Fruit fly (Drosophila melanogaster) whole organism, larva: ENCODE measurements around the gene CG34447.

Experiments
- noc ChIP-seq: fragments of 200-800 bp; sonication (Bioruptor generic); optimal IDR thresholded peaks from 3 replicates; lab custom pipeline; 2019; ENCODE audit warnings: missing biosample characterization, mild to moderate bottlenecking, missing genetic modification characterization, moderate library complexity

CG34447 gene

DNA sequence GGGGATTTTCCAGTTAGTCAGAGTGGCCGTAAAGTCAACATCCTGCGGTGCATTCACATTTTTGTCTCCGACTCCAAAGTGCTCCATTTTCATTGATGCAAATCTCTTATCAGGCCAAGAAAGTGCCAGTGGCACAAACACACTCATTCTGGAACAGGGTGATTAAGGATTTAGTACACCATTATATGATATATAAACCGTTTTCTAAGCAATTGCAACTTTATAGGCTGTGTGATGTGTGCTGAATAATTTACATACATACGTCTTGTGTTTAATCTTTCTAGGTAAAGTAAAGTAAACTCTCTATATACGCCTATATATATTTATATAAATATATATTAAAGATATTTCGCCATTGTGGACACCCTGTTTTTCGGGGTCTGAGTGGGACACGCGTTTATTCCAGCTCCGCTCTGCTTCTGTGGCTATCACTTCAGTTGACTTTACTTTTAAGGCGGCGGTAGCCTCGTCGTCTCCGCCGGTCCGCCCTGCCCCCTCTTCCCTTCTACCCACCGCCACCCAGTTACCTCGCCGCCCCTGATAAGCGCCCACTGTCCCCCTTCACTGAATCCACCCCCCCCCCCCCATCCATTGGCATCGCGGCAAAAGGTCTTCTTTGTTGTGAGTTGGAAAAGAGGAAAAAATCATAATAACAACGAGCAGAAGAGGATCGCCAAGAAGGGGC lies 13.1 kb upstream of the CG34447 start:
- TF ChIP-seq noc (tag; lab: Kevin White, UChicago) = no peak

DNA sequence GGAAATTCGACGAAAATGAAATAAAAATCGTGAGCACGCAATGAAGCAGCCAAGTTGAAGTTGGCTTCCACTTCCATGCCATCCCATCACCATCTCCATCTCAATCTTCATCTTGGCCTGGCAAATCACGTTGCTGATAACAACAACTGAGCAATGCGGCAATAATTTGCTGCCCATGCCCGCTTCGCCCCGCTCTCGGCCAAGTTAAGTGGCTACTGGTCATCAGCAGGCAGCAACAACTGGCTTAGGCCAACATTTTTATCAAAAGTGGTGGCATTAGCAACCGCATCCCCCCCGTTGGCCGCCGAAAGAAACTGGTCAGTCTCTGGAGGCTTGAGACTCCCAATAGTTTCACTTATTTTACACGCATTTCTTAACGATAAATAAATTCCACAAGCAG lies 10.4 kb upstream of the CG34447 start:
- no peak for TF ChIP-seq noc (tag; lab: Kevin White, UChicago)

DNA sequence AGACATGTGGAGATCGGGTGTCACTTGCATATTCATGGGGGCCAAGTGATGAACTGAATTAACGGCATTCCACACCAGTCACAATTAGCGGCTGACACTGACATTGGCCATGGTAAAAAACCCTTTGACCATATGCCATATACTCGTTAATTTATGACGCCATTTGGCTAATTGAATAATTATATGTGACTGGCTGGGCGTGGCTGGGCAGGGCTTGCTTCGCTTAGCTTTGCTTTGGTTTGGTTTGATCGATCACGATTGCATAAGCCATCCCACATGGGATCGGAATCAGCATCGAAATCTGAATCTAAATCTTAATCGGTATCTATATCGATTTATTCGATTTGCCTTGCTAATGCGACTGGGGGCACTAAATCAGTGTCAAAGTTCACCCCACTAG lies 9.8 kb upstream of the CG34447 start:
- no peak for TF ChIP-seq noc (tag; lab: Kevin White, UChicago)

DNA sequence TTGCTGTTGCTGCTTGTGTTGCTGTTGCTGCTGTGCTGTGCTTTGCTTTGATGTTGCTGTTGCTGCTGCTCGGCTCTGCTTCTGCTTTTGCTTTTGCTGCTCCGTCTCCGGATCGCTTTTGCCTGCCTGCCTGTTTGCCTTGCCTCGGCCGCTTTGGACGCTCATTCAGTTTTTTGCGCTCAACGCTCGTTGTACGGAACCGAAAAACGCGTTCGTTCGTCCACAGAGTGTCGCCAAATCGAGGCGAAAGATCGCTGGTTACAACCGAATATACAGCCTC lies 8.3 kb upstream of the CG34447 start, which contains the start of gene dpp:
dpp (plus strand) TSS at position 164 of the 280 bp plus-strand sequence.
- TF ChIP-seq noc (tag; lab: Kevin White, UChicago) = no peak

DNA sequence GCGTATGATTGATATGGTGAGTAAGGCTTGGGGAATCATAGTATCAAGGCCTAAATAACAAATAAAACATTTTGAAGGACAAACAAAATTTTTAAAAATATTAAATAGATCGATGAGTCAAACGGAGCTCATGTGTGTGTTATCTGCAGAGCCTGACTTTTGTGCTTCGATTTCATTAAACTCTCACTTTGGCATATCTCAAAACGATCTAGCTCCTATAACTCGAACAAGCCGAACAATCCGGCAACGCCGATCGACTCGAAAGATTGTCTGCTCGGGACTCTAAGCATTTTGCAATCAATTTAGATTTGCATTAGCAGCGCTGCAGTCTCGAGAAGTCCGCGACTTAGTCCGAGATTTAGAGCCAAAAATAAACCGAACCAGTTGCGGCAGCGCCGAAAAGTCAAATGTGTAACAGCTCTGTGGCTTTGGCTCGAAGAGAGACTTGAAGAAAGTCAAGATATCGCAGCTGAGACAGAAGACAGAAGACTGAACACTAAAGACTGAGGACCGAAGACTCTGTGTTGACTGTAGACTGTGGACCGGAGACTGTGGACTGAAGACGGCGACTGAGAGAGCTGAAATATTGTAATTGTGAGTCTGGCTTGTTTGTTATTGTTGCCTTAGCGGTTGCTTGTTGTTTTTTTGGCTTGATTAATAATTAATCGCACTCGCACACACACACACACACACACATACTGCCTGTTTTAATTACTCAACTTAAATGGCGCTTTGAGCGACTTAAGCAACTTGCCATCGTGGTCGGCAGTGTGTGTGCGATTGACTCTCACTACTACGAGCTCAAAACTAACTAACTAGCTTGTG lies 7.8 kb upstream of the CG34447 start:
- no peak for TF ChIP-seq noc (tag; lab: Kevin White, UChicago)

DNA sequence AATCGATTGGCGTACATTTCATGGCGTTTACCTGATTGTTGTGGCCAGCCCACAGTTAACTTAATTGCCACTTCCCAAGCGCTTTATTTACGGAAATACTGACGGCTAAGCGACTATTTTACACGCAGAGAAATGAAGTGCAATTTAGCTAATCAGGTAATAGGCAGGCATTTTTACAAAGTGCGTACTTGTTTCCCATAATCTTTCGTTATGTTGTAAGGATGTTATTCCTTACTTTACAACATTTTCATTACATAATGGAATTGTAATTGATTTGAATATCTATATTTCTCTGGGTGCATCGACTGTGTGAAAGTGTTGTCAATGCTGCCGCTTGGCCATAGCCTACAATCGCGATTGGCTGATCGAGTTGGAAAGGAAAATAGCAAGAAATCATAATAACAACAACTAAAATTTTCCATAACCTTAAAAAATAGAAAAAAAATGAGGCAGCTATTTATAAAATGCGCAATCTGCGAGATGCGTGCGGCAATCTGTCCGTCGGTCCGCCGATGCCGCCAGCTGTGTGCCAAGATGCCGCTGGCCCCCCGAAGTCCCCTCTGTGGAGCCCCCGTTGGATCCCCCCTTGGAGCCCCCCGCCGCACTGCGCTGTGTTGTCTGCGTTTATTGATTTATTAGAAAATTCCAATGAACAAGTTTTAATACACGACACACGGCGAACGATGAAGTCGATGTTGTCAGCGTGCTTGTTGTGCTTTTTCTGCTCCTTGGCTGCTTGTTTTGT lies 6.8 kb upstream of the CG34447 start:
- no peak for TF ChIP-seq noc (tag; lab: Kevin White, UChicago)

DNA sequence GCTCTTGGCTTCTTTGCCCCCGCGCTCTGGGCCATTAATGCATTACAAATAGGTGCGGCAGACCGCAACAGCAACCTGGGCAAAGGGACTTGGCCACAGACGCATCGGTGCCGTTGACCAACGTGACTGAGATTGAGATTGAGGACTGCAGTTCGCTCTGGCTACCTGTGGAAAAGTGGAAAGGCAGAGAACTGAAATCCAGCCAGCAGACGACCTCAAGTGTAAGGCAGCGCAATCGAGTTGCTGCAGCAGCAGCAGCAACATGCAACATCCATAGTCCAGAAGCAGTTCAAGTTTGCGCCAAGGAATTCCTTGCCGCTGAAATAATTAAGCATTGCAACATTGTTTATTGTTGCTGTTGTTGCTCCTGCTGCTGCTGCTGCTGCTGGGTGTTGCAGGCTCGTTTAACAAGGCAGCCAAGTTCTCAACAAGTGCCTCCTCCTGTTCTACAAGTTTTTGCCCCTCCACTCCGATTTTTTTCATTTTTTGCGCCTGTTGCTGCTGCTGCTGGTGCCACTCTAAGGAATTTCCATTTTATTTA lies 5.9 kb upstream of the CG34447 start:
- TF ChIP-seq noc (tag; lab: Kevin White, UChicago) = no peak

DNA sequence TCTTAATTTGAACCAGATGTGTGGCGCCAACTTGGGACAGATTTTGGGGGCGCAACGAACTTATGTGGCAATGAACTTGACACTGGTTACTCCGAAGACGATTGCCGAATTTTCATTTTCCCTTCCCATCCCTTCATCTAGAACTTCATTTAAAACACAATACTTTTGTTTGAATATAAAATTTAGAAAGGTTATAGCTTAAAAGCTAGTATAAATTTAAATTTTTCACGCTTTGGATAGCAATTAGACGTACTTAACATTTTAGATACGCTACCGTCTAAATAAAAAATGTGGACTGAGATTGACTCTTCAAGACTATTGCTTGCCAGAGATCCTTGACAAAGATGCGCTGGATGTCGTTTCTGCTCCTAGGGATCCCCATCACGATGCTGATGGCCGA lies 4.7 kb upstream of the CG34447 start, which contains the start of gene CG44139:
CG44139 (plus strand) TSS at position 301 of the 400 bp plus-strand sequence.
- TF ChIP-seq noc (tag; lab: Kevin White, UChicago) = no peak

DNA sequence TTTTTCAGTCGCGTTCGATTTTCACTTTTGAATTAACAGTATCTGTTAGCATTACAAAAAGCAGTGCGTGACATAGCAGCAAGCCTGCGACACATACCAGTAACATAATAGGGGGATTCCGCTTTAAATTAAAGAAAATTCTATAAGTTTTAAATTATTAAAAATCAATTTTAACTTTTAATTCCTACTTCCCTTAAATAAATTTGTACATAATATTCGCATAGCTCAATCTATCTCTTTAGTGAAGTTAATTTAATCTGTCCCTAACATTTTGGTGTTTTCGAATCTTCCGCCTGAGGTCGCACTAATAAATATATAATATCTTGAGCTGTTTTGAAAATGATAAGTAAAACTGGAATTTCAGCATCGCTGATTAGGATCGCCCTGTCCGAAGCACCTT lies 677 bp upstream of the CG34447 start, which contains the start of gene CG9886:
CG9886 (plus strand) TSS at position 341 of the 400 bp plus-strand sequence.
- TF ChIP-seq noc (tag; lab: Kevin White, UChicago) = no peak

DNA sequence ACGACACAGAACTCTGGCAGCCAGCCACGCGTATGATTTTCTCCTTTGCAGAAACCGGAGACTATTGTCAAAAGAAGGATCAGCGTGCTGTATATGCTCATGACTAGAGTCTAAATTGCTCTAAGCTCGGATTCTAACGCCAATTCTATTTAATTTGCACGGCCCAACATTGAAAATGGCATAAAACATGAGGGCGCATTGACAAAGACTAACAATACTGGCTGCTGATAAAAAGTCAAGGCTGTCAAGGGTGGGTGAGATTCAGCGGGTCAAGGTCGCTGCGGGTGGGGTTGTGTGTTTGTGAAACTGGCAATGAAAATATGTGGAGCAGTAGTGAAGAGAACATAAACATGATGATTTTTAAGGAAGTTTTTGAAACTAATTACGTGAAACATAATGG lies 1.9 kb downstream of the CG34447 start, which contains the start of gene CG34448:
CG34448 (minus strand) TSS at position 101 of the 400 bp plus-strand sequence.
- TF ChIP-seq noc (tag; lab: Kevin White, UChicago) = no peak

DNA sequence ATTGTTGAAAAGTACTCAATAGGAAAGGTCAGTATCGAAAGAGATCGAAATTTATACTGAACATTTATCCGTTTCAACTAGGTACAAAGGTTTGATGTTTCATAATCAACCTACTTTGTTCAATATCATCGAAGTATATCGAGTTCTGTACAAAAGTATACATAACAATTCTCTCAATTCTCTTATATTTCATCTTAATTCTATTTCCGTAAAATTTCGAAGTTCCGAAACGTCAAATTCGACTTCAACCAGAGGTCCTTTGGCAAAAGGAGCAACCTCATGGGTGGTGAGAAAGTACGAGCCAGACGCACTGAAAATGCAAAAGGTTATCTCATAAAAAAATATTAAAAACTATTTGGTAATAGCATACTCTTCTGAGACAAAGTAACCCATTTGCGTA lies 3.2 kb downstream of the CG34447 start, which contains the start of gene CG31948:
CG31948 (minus strand) TSS at position 101 of the 400 bp plus-strand sequence.
- no peak for TF ChIP-seq noc (tag; lab: Kevin White, UChicago)

DNA sequence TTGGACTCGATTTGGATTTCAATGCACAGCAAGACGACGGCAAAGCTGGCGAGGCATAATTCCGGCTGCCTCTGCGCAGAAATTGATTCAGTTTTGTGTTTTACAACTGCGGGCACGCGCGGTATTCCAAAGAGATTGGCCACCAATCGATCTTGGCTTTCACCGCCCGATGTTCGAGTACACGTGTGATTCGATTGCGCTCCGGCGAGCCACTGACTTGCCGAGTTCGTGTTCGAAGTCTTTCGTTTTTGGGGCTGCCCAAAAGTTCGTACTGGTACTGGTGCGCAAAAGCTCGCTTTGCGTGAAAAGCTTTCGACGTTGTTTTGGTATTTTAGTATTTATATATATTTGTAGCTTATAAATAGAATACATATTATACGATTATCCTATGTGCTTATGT lies 4.7 kb downstream of the CG34447 start, which contains the start of gene CG18641:
CG18641 (minus strand) TSS at position 214 of the 400 bp plus-strand sequence.
- no peak for TF ChIP-seq noc (tag; lab: Kevin White, UChicago)

DNA sequence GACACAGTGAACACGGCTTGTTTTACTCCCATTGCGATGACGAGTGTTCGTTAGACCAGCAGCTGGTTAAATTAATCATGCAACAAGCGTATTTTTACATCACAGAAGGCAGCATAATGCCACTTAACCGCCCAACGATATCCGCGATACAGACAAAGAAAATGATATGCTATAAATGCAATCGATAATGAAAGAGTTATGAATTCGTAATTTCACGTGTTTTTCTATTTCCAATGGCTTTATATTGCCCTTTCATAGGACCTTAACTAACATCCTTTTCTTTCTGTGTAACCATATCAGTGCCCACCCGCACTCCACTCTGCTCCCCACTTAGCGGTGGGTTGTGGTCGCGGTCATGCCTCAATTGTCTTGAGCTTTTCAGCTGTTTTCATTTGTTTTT lies 6.7 kb downstream of the CG34447 start:
- TF ChIP-seq noc (tag; lab: Kevin White, UChicago) = no peak

DNA sequence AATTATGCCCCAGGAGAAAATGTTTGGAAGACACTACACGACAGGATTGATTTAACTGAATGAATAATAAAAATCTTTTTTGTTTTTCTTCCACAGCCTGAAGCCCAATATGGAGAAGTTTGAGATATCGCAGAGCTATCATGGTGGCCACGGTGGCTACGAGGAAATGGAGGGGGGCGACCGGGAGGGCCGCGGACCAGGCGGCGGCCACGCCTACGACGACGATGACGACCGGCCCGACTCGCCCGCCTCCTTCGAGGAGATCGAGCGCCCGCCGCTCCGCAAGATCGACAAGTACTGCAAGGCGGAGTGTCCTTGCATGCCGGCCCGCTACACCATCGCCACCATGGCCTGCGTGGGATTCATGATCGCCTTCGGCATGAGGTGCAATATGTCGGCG lies 15.2 kb downstream of the CG34447 start:
- no peak for TF ChIP-seq noc (tag; lab: Kevin White, UChicago)

DNA sequence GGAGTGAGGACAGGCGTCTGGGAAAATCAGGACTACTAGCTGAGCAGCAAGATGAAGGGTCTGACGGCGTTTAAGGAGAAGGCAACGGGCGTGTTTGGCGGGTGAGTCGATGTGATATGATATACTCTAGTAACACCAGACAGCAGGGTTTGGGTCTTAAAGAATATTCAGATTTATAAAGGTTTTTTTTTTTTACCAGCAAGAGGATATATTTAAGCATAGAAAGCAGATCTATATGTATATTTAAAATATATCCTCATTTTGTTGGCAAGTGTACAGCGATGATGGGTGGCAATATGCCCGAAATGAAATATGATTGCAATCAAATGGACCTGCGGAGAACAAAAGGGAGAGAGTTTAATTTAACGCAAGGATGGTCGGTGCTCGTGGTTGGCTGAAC lies 17.6 kb downstream of the CG34447 start:
- TF ChIP-seq noc (tag; lab: Kevin White, UChicago) = no peak
